Worm (Caenorhabditis elegans) whole organism, L1 larva: ENCODE results near the gene drr-1.

ENCODE experiments used
- ceh-90 ChIP-seq: sonication (generic microtip); optimal IDR thresholded peaks from 2 replicates; lab custom pipeline; 2016; ENCODE audit warnings: missing genetic modification characterization, missing compliant biosample characterization
- efl-1 ChIP-seq, 4 experiments: fragments of 150-350 bp; optimal IDR thresholded peaks in 3 of 4; peaks in 1 of 4; 1 replicate in 1 of 4; 2 replicates in 3 of 4; lab custom pipeline; 2014; ENCODE audit warnings: missing biosample characterization in 2 of 4, missing genetic modification characterization in 2 of 4, missing genetic modification reagents in 2 of 4
- egl-13 ChIP-seq: sonication (generic microtip); optimal IDR thresholded peaks from 2 replicates; lab custom pipeline; 2016; ENCODE audit warnings: missing genotype, missing genetic modification reagents, missing genetic modification characterization, missing compliant biosample characterization
- egl-27 ChIP-seq, 2 experiments: fragments of 150-350 bp in 1 of 2; sonication (generic microtip); optimal IDR thresholded peaks; 3 replicates each; lab custom pipeline; 2017 to 2018; ENCODE audit warnings: missing biosample characterization in 2 of 2, missing genetic modification characterization in 2 of 2, missing genetic modification reagents in 2 of 2
- fkh-4 ChIP-seq: sonication (generic microtip); optimal IDR thresholded peaks from 2 replicates; lab custom pipeline; 2016; ENCODE audit warnings: missing compliant biosample characterization, missing genetic modification characterization, borderline replicate concordance
- fos-1 ChIP-seq: fragments of 150-350 bp; optimal IDR thresholded peaks from 2 replicates; lab custom pipeline; 2014; ENCODE audit warnings: missing biosample characterization, missing genetic modification characterization
- nhr-28 ChIP-seq: fragments of 150-350 bp; optimal IDR thresholded peaks from 2 replicates; lab custom pipeline; 2014; ENCODE audit warnings: missing biosample characterization, missing genetic modification characterization
- skn-1 ChIP-seq: fragments of 150-350 bp; optimal IDR thresholded peaks from 2 replicates; lab custom pipeline; 2014; ENCODE audit warnings: missing biosample characterization, missing genetic modification characterization
- snpc-4 ChIP-seq: fragments of 150-350 bp; optimal IDR thresholded peaks from 2 replicates; lab custom pipeline; 2014; ENCODE audit warnings: missing biosample characterization, missing genetic modification characterization
- sup-37 ChIP-seq: fragments of 200-800 bp; sonication (Bioruptor generic); optimal IDR thresholded peaks from 2 replicates; lab custom pipeline; 2018; ENCODE audit warnings: mild to moderate bottlenecking, missing genetic modification characterization, missing compliant biosample characterization
- tlp-1 ChIP-seq: fragments of 150-350 bp; optimal IDR thresholded peaks from 2 replicates; lab custom pipeline; 2014; ENCODE audit warnings: missing biosample characterization, missing genetic modification characterization
- unc-130 ChIP-seq: fragments of 150-350 bp; optimal IDR thresholded peaks from 2 replicates; lab custom pipeline; 2017; ENCODE audit warnings: missing biosample characterization, missing genetic modification characterization, inconsistent platforms
- unc-62 ChIP-seq: fragments of 150-350 bp; optimal IDR thresholded peaks from 2 replicates; lab custom pipeline; 2014; ENCODE audit warnings: missing biosample characterization, missing genetic modification reagents, missing genetic modification characterization

- TF ChIP-seq snpc-4 (tag; lab: Kevin White, UChicago) (no peak), nhr-28 (tag; lab: Kevin White, UChicago) (no peak), skn-1 (tag; lab: Kevin White, UChicago) (no peak), ceh-90 (tag; lab: Kevin White, UChicago) (no peak), unc-62 (GFP tag; lab: Kevin White, UChicago) (no peak), fos-1 (tag; lab: Kevin White, UChicago) (no peak), sup-37 (no peak), efl-1 (optimal IDR thresholded peaks at IDR 0.05; lab: Kevin White, UChicago) (no peak), efl-1 (GFP tag; optimal IDR thresholded peaks at IDR 0.05 in 1 of 2; lab: Kevin White, UChicago) (no peak), fkh-4 (tag; lab: Kevin White, UChicago) (no peak), egl-27 (tag; optimal IDR thresholded peaks at IDR 0.05; lab: Kevin White, UChicago) (no peak), tlp-1 (no peak), unc-130 (no peak), egl-13 (no peak)
These were observed 5.9 kb upstream of the drr-1 start, which contains the start of gene F45H10.5 for ce11 chrII:13501575-13501974.
